Fruit fly (Drosophila melanogaster) whole organism, pupa: ENCODE measurements around the gene aurB.

ENCODE experiments used
- CG10348 ChIP-seq: fragments of 200-800 bp; sonication (Bioruptor generic); IDR thresholded peaks from 2 replicates; pipeline ENCODE4 v1.3.6; 2022; ENCODE audit warnings: missing biosample characterization, missing genetic modification characterization
- CG12605 ChIP-seq: fragments of 200-800 bp; sonication (Bioruptor generic); IDR thresholded peaks from 2 replicates; pipeline ENCODE4 v1.3.6; 2022; ENCODE audit warnings: missing biosample characterization, missing genetic modification characterization
- CG17806 ChIP-seq: fragments of 200-800 bp; sonication (Bioruptor generic); optimal IDR thresholded peaks from 2 replicates; lab custom pipeline; 2018; ENCODE audit warnings: missing biosample characterization, mild to moderate bottlenecking, missing genetic modification characterization, moderate library complexity
- CG32121 ChIP-seq: fragments of 200-800 bp; sonication (Bioruptor generic); IDR thresholded peaks from 2 replicates; pipeline ENCODE4 v1.3.6; 2022; ENCODE audit warnings: missing biosample characterization, missing genetic modification characterization
- CG34367 ChIP-seq: fragments of 200-800 bp; sonication (Bioruptor generic); optimal IDR thresholded peaks from 2 replicates; lab custom pipeline; 2018; ENCODE audit warnings: missing biosample characterization, mild to moderate bottlenecking, missing genetic modification characterization
- D1 ChIP-seq: fragments of 200-800 bp; sonication (Bioruptor generic); optimal IDR thresholded peaks from 2 replicates; lab custom pipeline; 2018; ENCODE audit warnings: missing biosample characterization, mild to moderate bottlenecking, missing genetic modification characterization, moderate library complexity
- EcR ChIP-seq: fragments of 200-800 bp; sonication (Bioruptor generic); optimal IDR thresholded peaks from 3 replicates; lab custom pipeline; 2019; ENCODE audit warnings: missing biosample characterization, missing genetic modification characterization, mild to moderate bottlenecking, moderate library complexity, missing genetic modification reagents
- Pif1A ChIP-seq: fragments of 200-800 bp; sonication (Bioruptor generic); optimal IDR thresholded peaks from 3 replicates; lab custom pipeline; 2016; ENCODE audit warnings: missing biosample characterization, missing genetic modification characterization
- Snoo ChIP-seq: fragments of 200-800 bp; sonication (Bioruptor generic); optimal IDR thresholded peaks from 3 replicates; lab custom pipeline; 2017; ENCODE audit warnings: missing biosample characterization, mild to moderate bottlenecking, missing genetic modification characterization, inconsistent platforms
- fd96Ca ChIP-seq: fragments of 200-800 bp; sonication (Bioruptor generic); IDR thresholded peaks from 3 replicates; pipeline ENCODE4 v1.3.6; 2022; ENCODE audit warnings: missing biosample characterization, missing genetic modification characterization
- gl ChIP-seq: fragments of 200-800 bp; sonication (Bioruptor generic); optimal IDR thresholded peaks from 2 replicates; lab custom pipeline; 2018; ENCODE audit warnings: missing biosample characterization, mild to moderate bottlenecking, missing genetic modification characterization

DNA sequence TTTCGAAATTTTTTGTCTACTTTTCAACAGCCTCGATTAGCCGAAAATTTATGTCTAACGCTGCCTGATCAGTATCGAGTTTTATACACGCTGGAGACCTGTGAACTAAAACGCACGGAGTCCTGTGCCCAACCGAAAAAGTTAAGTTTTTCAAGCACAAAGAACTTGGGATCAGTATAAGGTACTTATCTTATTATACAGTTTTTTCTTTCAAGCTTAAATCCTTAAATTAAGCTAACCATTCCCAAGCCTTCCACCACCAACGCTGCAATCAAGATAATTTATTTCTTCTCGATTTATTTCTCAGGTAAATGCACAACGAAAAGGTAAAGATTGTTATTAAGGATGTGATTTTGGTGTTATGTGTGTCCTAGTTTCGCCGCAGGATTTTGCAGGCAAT is 10.9 kb downstream of the aurB start, which contains the start of gene Porin2:
- TF ChIP-seq EcR (GFP tag; lab: Kevin White, UChicago) (no peak), CG34367 (tag; lab: Kevin White, UChicago) (no peak), CG12605 (no peak), Snoo (tag; lab: Kevin White, UChicago) (no peak), D1 (tag; lab: Kevin White, UChicago) (no peak), Pif1A (no peak), CG17806 (tag; lab: Kevin White, UChicago) (no peak), fd96Ca (no peak), CG10348 (GFP tag; lab: Robert Waterston, UW) (no peak), CG32121 (GFP tag; lab: Robert Waterston, UW) (no peak), gl (tag; lab: Kevin White, UChicago) (no peak)
